Fruit fly (Drosophila melanogaster) whole organism, embryonic: Measurements from ENCODE around the gene Sfp23F.

ENCODE experiments used
- CG10209 ChIP-seq: fragments of 200-800 bp; sonication (Bioruptor generic); optimal IDR thresholded peaks from 3 replicates; lab custom pipeline; 2017; ENCODE audit warnings: missing biosample characterization, mild to moderate bottlenecking, missing genetic modification characterization, missing genetic modification reagents
- CG1024 ChIP-seq: fragments of 200-800 bp; sonication (Bioruptor generic); IDR thresholded peaks from 2 replicates; pipeline ENCODE4 v1.3.6; 2022; ENCODE audit warnings: missing biosample characterization, missing genetic modification characterization
- CG12744 ChIP-seq: fragments of 200-800 bp; sonication (Bioruptor generic); optimal IDR thresholded peaks from 2 replicates; lab custom pipeline; 2016; ENCODE audit warnings: missing biosample characterization, missing genetic modification characterization
- CG13287 ChIP-seq: fragments of 200-800 bp; sonication (Bioruptor generic); IDR thresholded peaks from 2 replicates; pipeline ENCODE4 v1.3.6; 2022; ENCODE audit warnings: missing biosample characterization, missing genetic modification characterization; ENCODE audit not compliant: partially characterized antibody
- CG14441 ChIP-seq: fragments of 200-800 bp; sonication (Bioruptor generic); IDR thresholded peaks from 2 replicates; pipeline ENCODE4 v1.3.6; 2022; ENCODE audit warnings: missing biosample characterization, missing genetic modification characterization
- CG17328 ChIP-seq: fragments of 200-800 bp; sonication (Bioruptor generic); IDR thresholded peaks from 2 replicates; pipeline ENCODE4 v1.3.6; 2022; ENCODE audit warnings: missing biosample characterization, missing genetic modification characterization
- CG17359 ChIP-seq: fragments of 200-800 bp; sonication (Bioruptor generic); optimal IDR thresholded peaks from 3 replicates; lab custom pipeline; 2018; ENCODE audit warnings: missing biosample characterization, mild to moderate bottlenecking, missing genetic modification characterization, moderate library complexity
- CG1792 ChIP-seq: fragments of 200-800 bp; sonication (Bioruptor generic); optimal IDR thresholded peaks from 2 replicates; lab custom pipeline; 2016; ENCODE audit warnings: missing biosample characterization, missing genetic modification characterization
- CG2712 ChIP-seq: fragments of 200-800 bp; optimal IDR thresholded peaks from 3 replicates; lab custom pipeline; 2019; ENCODE audit warnings: missing biosample characterization, mild to moderate bottlenecking, missing genetic modification characterization, moderate library complexity
- CG30403 ChIP-seq: fragments of 200-800 bp; sonication (Bioruptor generic); optimal IDR thresholded peaks from 3 replicates; lab custom pipeline; 2016; ENCODE audit warnings: missing biosample characterization, missing genetic modification characterization
- CG4328 ChIP-seq: fragments of 200-800 bp; sonication (Bioruptor generic); optimal IDR thresholded peaks from 3 replicates; lab custom pipeline; 2017; ENCODE audit warnings: missing biosample characterization, missing genetic modification reagents, missing genetic modification characterization
- CG5953 ChIP-seq: fragments of 200-800 bp; sonication (Bioruptor generic); IDR thresholded peaks from 2 replicates; pipeline ENCODE4 v1.3.6; 2022; ENCODE audit warnings: missing biosample characterization, missing genetic modification characterization
- CG6689 ChIP-seq: fragments of 200-800 bp; sonication (Bioruptor generic); IDR thresholded peaks from 2 replicates; pipeline ENCODE4 v1.3.6; 2022; ENCODE audit warnings: missing biosample characterization, missing genetic modification characterization
- CG6791 ChIP-seq: fragments of 200-800 bp; sonication (Bioruptor generic); IDR thresholded peaks from 3 replicates; pipeline ENCODE4 v1.3.6; 2022; ENCODE audit warnings: missing biosample characterization, missing genetic modification characterization; ENCODE audit not compliant: partially characterized antibody
- CG8388 ChIP-seq: fragments of 200-800 bp; sonication (Bioruptor generic); optimal IDR thresholded peaks from 2 replicates; lab custom pipeline; 2019; ENCODE audit warnings: missing biosample characterization, mild to moderate bottlenecking, missing genetic modification characterization, moderate library complexity
- Camta ChIP-seq: fragments of 200-800 bp; sonication (Bioruptor generic); optimal IDR thresholded peaks from 2 replicates; lab custom pipeline; 2016; ENCODE audit warnings: missing biosample characterization, missing genetic modification characterization
- D ChIP-seq, 2 experiments: fragments of 200-800 bp in 1 of 2; fragments of >200 bp in 1 of 2; sonication (Bioruptor generic) in 1 of 2; optimal IDR thresholded peaks; 2 replicates in 1 of 2; 3 replicates in 1 of 2; lab custom pipeline; 2017; ENCODE audit warnings: mild to moderate bottlenecking in 1 of 2, missing biosample characterization in 1 of 2, missing genetic modification characterization in 1 of 2, missing genetic modification reagents in 1 of 2
- Dll ChIP-seq: fragments of 200-800 bp; sonication (Bioruptor generic); IDR thresholded peaks from 4 replicates; pipeline ENCODE4 v1.3.6; 2022; ENCODE audit warnings: missing biosample characterization, missing genetic modification characterization; ENCODE audit not compliant: partially characterized antibody
- E2f2 ChIP-seq: fragments of 200-800 bp; sonication (Bioruptor generic); IDR thresholded peaks from 2 replicates; pipeline ENCODE4 v1.3.6; 2022; ENCODE audit warnings: missing biosample characterization, missing genetic modification characterization
- Fer1 ChIP-seq: fragments of 200-800 bp; sonication (Bioruptor generic); optimal IDR thresholded peaks from 2 replicates; lab custom pipeline; 2017; ENCODE audit warnings: missing biosample characterization, mild to moderate bottlenecking, missing genetic modification characterization
- Gug ChIP-seq: fragments of 200-800 bp; sonication (Bioruptor generic); IDR thresholded peaks from 4 replicates; pipeline ENCODE4 v1.3.6; 2022; ENCODE audit warnings: missing biosample characterization, missing genetic modification characterization
- Hey ChIP-seq: fragments of 200-800 bp; sonication (Bioruptor generic); optimal IDR thresholded peaks from 3 replicates; lab custom pipeline; 2018; ENCODE audit warnings: missing biosample characterization, mild to moderate bottlenecking, missing genetic modification characterization
- Hr39 ChIP-seq: fragments of >200 bp; optimal IDR thresholded peaks from 2 replicates; lab custom pipeline; 2017
- MBD-R2 ChIP-seq: fragments of 200-800 bp; sonication (Bioruptor generic); IDR thresholded peaks from 2 replicates; pipeline ENCODE4 v1.3.6; 2022; ENCODE audit warnings: missing biosample characterization, missing genetic modification characterization
- Myb ChIP-seq: fragments of 200-800 bp; sonication (Bioruptor generic); optimal IDR thresholded peaks from 2 replicates; lab custom pipeline; 2016; ENCODE audit warnings: missing biosample characterization, missing genetic modification characterization
- Nf-YA ChIP-seq: fragments of 200-800 bp; sonication (Bioruptor generic); IDR thresholded peaks from 2 replicates; pipeline ENCODE4 v1.3.6; 2022; ENCODE audit warnings: missing biosample characterization, missing genetic modification characterization
- Nf-YC ChIP-seq: fragments of 200-800 bp; optimal IDR thresholded peaks from 3 replicates; lab custom pipeline; 2019; ENCODE audit warnings: missing biosample characterization, mild to moderate bottlenecking, missing genetic modification characterization, moderate library complexity
- Oli ChIP-seq: fragments of 200-800 bp; sonication (Bioruptor generic); optimal IDR thresholded peaks from 2 replicates; lab custom pipeline; 2018; ENCODE audit warnings: missing biosample characterization, mild to moderate bottlenecking, missing genetic modification characterization, moderate library complexity
- Side ChIP-seq: fragments of 200-800 bp; sonication (Bioruptor generic); optimal IDR thresholded peaks from 2 replicates; lab custom pipeline; 2016; ENCODE audit warnings: missing biosample characterization, missing genetic modification characterization
- Six4 ChIP-seq: fragments of 200-800 bp; sonication (Bioruptor generic); optimal IDR thresholded peaks from 2 replicates; lab custom pipeline; 2016; ENCODE audit warnings: missing biosample characterization, missing genetic modification characterization
- Sox102F ChIP-seq: fragments of 200-800 bp; sonication (Bioruptor generic); optimal IDR thresholded peaks from 2 replicates; lab custom pipeline; 2018; ENCODE audit warnings: missing biosample characterization, mild to moderate bottlenecking, missing genetic modification characterization, moderate library complexity
- ap ChIP-seq: fragments of 200-800 bp; sonication (Bioruptor generic); IDR thresholded peaks from 2 replicates; pipeline ENCODE4 v1.3.6; 2022; ENCODE audit warnings: missing biosample characterization, missing genetic modification characterization
- ara ChIP-seq: fragments of 200-800 bp; sonication (Bioruptor generic); IDR thresholded peaks from 2 replicates; pipeline ENCODE4 v1.3.6; 2022; ENCODE audit warnings: missing biosample characterization, missing genetic modification characterization
- bab2 ChIP-seq: fragments of 200-800 bp; sonication (Bioruptor generic); optimal IDR thresholded peaks from 2 replicates; lab custom pipeline; 2016; ENCODE audit warnings: missing biosample characterization, missing genetic modification characterization
- bsh ChIP-seq, 2 experiments: fragments of 200-800 bp; sonication (Bioruptor generic); optimal IDR thresholded peaks; 2 replicates each; lab custom pipeline; 2017 to 2018; ENCODE audit warnings: mild to moderate bottlenecking in 2 of 2, missing biosample characterization in 2 of 2, missing genetic modification characterization in 2 of 2, moderate library complexity in 1 of 2
- chinmo ChIP-seq: fragments of 200-800 bp; sonication (Bioruptor generic); IDR thresholded peaks from 4 replicates; pipeline ENCODE4 v1.3.6; 2022; ENCODE audit warnings: missing biosample characterization, missing genetic modification characterization; ENCODE audit not compliant: partially characterized antibody
- croc ChIP-seq: fragments of 200-800 bp; sonication (Bioruptor generic); conservative IDR thresholded peaks from 3 replicates; pipeline ENCODE4 v1.3.6; 2022; ENCODE audit warnings: missing biosample characterization, missing genetic modification characterization
- ems ChIP-seq: fragments of 200-800 bp; sonication (Bioruptor generic); optimal IDR thresholded peaks from 3 replicates; lab custom pipeline; 2016; ENCODE audit warnings: missing biosample characterization, missing genetic modification characterization
- ind ChIP-seq: fragments of 200-800 bp; sonication (Bioruptor generic); optimal IDR thresholded peaks from 3 replicates; lab custom pipeline; 2016; ENCODE audit warnings: missing biosample characterization, missing genetic modification characterization
- ken ChIP-seq: fragments of 200-800 bp; sonication (Bioruptor generic); IDR thresholded peaks from 3 replicates; pipeline ENCODE4 v1.3.6; 2022; ENCODE audit warnings: missing biosample characterization, missing genetic modification characterization
- onecut ChIP-seq: fragments of 200-800 bp; sonication (Bioruptor generic); IDR thresholded peaks from 2 replicates; pipeline ENCODE4 v1.3.6; 2022; ENCODE audit warnings: missing biosample characterization, missing genetic modification characterization
- otp ChIP-seq: fragments of 200-800 bp; sonication (Bioruptor generic); IDR thresholded peaks from 3 replicates; pipeline ENCODE4, ENCODE4 v1.3.6; 2022; ENCODE audit warnings: missing biosample characterization, missing genetic modification characterization
- scrt ChIP-seq: fragments of 200-800 bp; sonication (Bioruptor generic); optimal IDR thresholded peaks from 2 replicates; lab custom pipeline; 2018; ENCODE audit warnings: missing biosample characterization, mild to moderate bottlenecking, missing genetic modification characterization, moderate library complexity
- sens ChIP-seq: fragments of 200-800 bp; sonication (Bioruptor generic); peaks from one replicate; lab custom pipeline; 2016; ENCODE audit warnings: missing biosample characterization, missing genetic modification characterization
- seq ChIP-seq: fragments of 200-800 bp; sonication (Bioruptor generic); IDR thresholded peaks from 2 replicates; pipeline ENCODE4 v1.3.6; 2022; ENCODE audit warnings: missing biosample characterization, missing genetic modification characterization
- sim ChIP-seq: fragments of 200-800 bp; sonication (Bioruptor generic); IDR thresholded peaks from 2 replicates; pipeline ENCODE4 v1.3.6; 2022; ENCODE audit warnings: missing biosample characterization, missing genetic modification characterization
- sob ChIP-seq: fragments of 200-800 bp; sonication (Bioruptor generic); IDR thresholded peaks from 2 replicates; pipeline ENCODE4 v1.3.6; 2022; ENCODE audit warnings: missing biosample characterization, missing genetic modification characterization
- ssp ChIP-seq: fragments of 200-800 bp; sonication (Bioruptor generic); IDR thresholded peaks from 2 replicates; pipeline ENCODE4 v1.3.6; 2022; ENCODE audit warnings: missing biosample characterization, missing genetic modification characterization
- trem ChIP-seq: fragments of 200-800 bp; optimal IDR thresholded peaks from 3 replicates; lab custom pipeline; 2019; ENCODE audit warnings: missing biosample characterization, mild to moderate bottlenecking, missing genetic modification characterization, moderate library complexity
- vvl ChIP-seq: fragments of 200-800 bp; sonication (Bioruptor generic); IDR thresholded peaks from 2 replicates; pipeline ENCODE4 v1.3.6; 2022; ENCODE audit warnings: missing biosample characterization, missing genetic modification characterization
- zen ChIP-seq: fragments of 200-800 bp; sonication (Bioruptor generic); optimal IDR thresholded peaks from 3 replicates; lab custom pipeline; 2018; ENCODE audit warnings: missing biosample characterization, mild to moderate bottlenecking, missing genetic modification characterization, moderate library complexity

The Sfp23F gene

DNA sequence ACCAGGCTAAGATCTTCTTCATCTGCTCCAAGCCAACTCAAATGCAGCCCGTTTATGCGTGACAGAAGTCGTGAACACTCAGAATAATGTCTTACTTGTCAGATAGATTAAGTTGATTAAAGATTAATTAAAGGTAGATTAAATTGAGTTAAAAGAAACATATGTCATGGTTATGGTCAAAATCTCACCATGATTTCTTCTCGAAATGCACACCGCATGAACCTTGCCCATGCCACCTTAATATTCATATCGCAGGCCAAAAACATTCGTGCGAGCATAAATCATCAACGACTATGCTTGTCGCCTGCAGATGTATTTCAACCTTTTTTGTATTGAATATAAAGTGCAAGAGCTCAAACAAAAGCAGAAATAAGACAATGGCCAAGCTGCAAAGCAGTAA is 49.5 kb upstream of the Sfp23F start (continued):
- TF ChIP-seq CG17359 (tag; lab: Kevin White, UChicago) (peak; percentile 79), Myb (no peak), Dll (GFP tag; lab: Robert Waterston, UW) (no peak), CG1792 (GFP tag; lab: Kevin White, UChicago) (no peak), sens (GFP tag; lab: Kevin White, UChicago) (peak; percentile 95), bab2 (GFP tag; lab: Kevin White, UChicago) (no peak), ems (peak; percentile 4), sim (GFP tag; lab: Robert Waterston, UW) (peak; percentile 56; the same call in 1 of the 2 replicates), MBD-R2 (GFP tag; lab: Robert Waterston, UW) (no peak), zen (peak; percentile 57), croc (no peak), CG13287 (no peak), CG5953 (GFP tag; lab: Robert Waterston, UW) (0 out of 2 replicates have a peak, but pooled peaks have one; percentile 16), trem (tag; lab: Kevin White, UChicago) (peak; percentile 36), Sox102F (peak; percentile 78), CG10209 (GFP tag; lab: Kevin White, UChicago) (peak; percentile 27), Six4 (no peak), E2f2 (GFP tag; lab: Robert Waterston, UW) (peak; percentile 37; the same call in 1 of the 2 replicates), CG4328 (GFP tag; lab: Kevin White, UChicago) (peak; percentile 13), Camta (GFP tag; lab: Kevin White, UChicago) (peak; percentile 44), CG14441 (peak; percentile 61), Gug (GFP tag; lab: Robert Waterston, UW) (no peak), Side (GFP tag; lab: Kevin White, UChicago) (no peak), scrt (GFP tag; lab: Kevin White, UChicago) (peak; percentile 34), Nf-YA (GFP tag; lab: Robert Waterston, UW) (peak; percentile 55; the same call in 1 of the 2 replicates), ind (GFP tag; lab: Kevin White, UChicago) (peak; percentile 49), D (optimal IDR thresholded peaks at IDR 0.05; lab: Kevin White, UChicago) (no peak), D (GFP tag; optimal IDR thresholded peaks at IDR 0.05; lab: Kevin White, UChicago) (peak; percentile 25), CG6689 (peak; percentile 77), ara (GFP tag; lab: Robert Waterston, UW) (peak; percentile 51; the same call in 1 of the 2 replicates), ap (GFP tag; lab: Robert Waterston, UW) (peak; percentile 47), CG17328 (GFP tag; lab: Robert Waterston, UW) (peak; percentile 72), Nf-YC (tag; lab: Kevin White, UChicago) (peak; percentile 40), Hey (tag; lab: Kevin White, UChicago) (no peak), CG1024 (GFP tag; lab: Robert Waterston, UW) (0 out of 2 replicates have a peak, but pooled peaks have one; percentile 41), CG30403 (GFP tag; lab: Kevin White, UChicago) (peak; percentile 47), sob (GFP tag; lab: Robert Waterston, UW) (no peak), ken (GFP tag; lab: Robert Waterston, UW) (0 out of 3 replicates have a peak, but pooled peaks have one; percentile 35), Oli (tag; lab: Kevin White, UChicago) (peak; percentile 66), CG12744 (GFP tag; lab: Kevin White, UChicago) (no peak), bsh (GFP tag; optimal IDR thresholded peaks at IDR 0.05; lab: Kevin White, UChicago) (peak; percentile 46 to 80), Fer1 (GFP tag; lab: Kevin White, UChicago) (peak; percentile 69), vvl (GFP tag; lab: Robert Waterston, UW) (peak; percentile 85), CG8388 (GFP tag; lab: Kevin White, UChicago) (peak; percentile 34), seq (GFP tag; lab: Robert Waterston, UW) (peak; percentile 64; the same call in 1 of the 2 replicates), ssp (no peak), CG6791 (no peak), onecut (GFP tag; lab: Robert Waterston, UW) (peak; percentile 71), CG2712 (tag; lab: Kevin White, UChicago) (peak; percentile 80), Hr39 (lab: Kevin White, UChicago) (no peak), otp (peak; percentile 66; the same call in 1 of the 3 replicates), chinmo (GFP tag; lab: Robert Waterston, UW) (no peak)
